Fruit fly (Drosophila melanogaster): Measurements from ENCODE around the gene Jon99Cii.
"Not testable (repeated sequence)": the region's sequence is repeated elsewhere in the genome, so short reads cannot be mapped to it uniquely, and the experiment has no call there.

Gene Jon99Cii

DNA sequence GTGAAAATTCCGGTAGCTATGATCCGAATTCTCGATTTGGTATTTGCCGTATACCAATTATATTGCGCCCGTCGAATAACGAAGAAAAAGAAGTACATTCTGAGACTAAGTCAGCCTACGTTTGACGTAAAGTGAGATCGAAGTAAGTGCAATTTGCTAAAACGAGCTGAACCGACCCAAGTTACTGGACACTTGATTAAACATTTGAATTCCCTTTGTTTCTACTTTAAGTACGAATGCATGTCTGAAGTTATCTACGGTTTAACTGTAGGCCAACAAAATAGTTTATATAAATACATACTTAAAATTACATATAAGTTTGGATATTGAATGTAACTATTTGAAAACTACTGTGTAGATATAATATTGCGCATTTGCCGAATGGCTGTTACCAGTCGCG, 5.9 kb upstream of the Jon99Cii start, which contains the start of gene alpha-Man-Ic:
alpha-Man-Ic (minus strand) TSS at position 101 of the 400 bp plus-strand sequence.
- no peak for TF ChIP-seq jim (GFP tag; optimal IDR thresholded peaks at IDR 0.05)
- TF ChIP-seq Jra (GFP tag; optimal IDR thresholded peaks at IDR 0.05): no peak
- TF ChIP-seq sage (GFP tag; optimal IDR thresholded peaks at IDR 0.05): no peak
- no peak for TF ChIP-seq CrebA (GFP tag; optimal IDR thresholded peaks at IDR 0.05; ENCODE audit: borderline replicate concordance)
- TF ChIP-seq OdsH (GFP tag; optimal IDR thresholded peaks at IDR 0.05): no peak
- TF ChIP-seq lola (GFP tag; optimal IDR thresholded peaks at IDR 0.05): no peak
- TF ChIP-seq Sp1 (GFP tag; optimal IDR thresholded peaks at IDR 0.05): no peak
- no peak for TF ChIP-seq HLH106 (tag; optimal IDR thresholded peaks at IDR 0.05)
- no peak for TF ChIP-seq CG9705 (GFP tag; optimal IDR thresholded peaks at IDR 0.05)
- TF ChIP-seq psq (GFP tag; optimal IDR thresholded peaks at IDR 0.05): no peak
- no peak for TF ChIP-seq N (GFP tag; optimal IDR thresholded peaks at IDR 0.05)
- no peak for TF ChIP-seq tai (GFP tag; optimal IDR thresholded peaks at IDR 0.05)
- TF ChIP-seq dmrt93B (GFP tag; optimal IDR thresholded peaks at IDR 0.05): no peak
- no peak for TF ChIP-seq foxo (GFP tag; optimal IDR thresholded peaks at IDR 0.05)
- no peak for TF ChIP-seq Hr83 (GFP tag; optimal IDR thresholded peaks at IDR 0.05; ENCODE audit: poor library complexity, severe bottlenecking)
- TF ChIP-seq dsf (GFP tag; optimal IDR thresholded peaks at IDR 0.05; ENCODE audit: borderline replicate concordance): no peak

- TF ChIP-seq dmrt93B (GFP tag; optimal IDR thresholded peaks at IDR 0.05) (no peak), Myc (optimal IDR thresholded peaks at IDR 0.05) (no peak), br (GFP tag; optimal IDR thresholded peaks at IDR 0.05) (no peak), Abd-B (GFP tag; optimal IDR thresholded peaks at IDR 0.05) (no peak), psq (GFP tag; optimal IDR thresholded peaks at IDR 0.05) (no peak), foxo (GFP tag; optimal IDR thresholded peaks at IDR 0.05) (no peak), woc (GFP tag; optimal IDR thresholded peaks at IDR 0.05) (no peak), Vsx2 (GFP tag; optimal IDR thresholded peaks at IDR 0.05; ENCODE audit: partially characterized antibody) (no peak), Jra (GFP tag; optimal IDR thresholded peaks at IDR 0.05) (no peak), dl (GFP tag; optimal IDR thresholded peaks at IDR 0.05; ENCODE audit: insufficient read depth in 1 of 2, partially characterized antibody in 2 of 2) (no peak), HLH106 (tag; optimal IDR thresholded peaks at IDR 0.05) (no peak), h (GFP tag; optimal IDR thresholded peaks at IDR 0.05) (no peak), N (GFP tag; optimal IDR thresholded peaks at IDR 0.05) (no peak), CG9705 (GFP tag; optimal IDR thresholded peaks at IDR 0.05) (no peak), GATAd (GFP tag; optimal IDR thresholded peaks at IDR 0.05) (no peak), Sp1 (GFP tag; optimal IDR thresholded peaks at IDR 0.05) (no peak), brk (GFP tag; optimal IDR thresholded peaks at IDR 0.05) (no peak), Rel (GFP tag; optimal IDR thresholded peaks at IDR 0.05) (no peak), Rel (tag; optimal IDR thresholded peaks at IDR 0.05) (no peak), fru (GFP tag; optimal IDR thresholded peaks at IDR 0.05) (no peak), OdsH (GFP tag; optimal IDR thresholded peaks at IDR 0.05) (no peak)
Measured at dm6 chr3R:29926955-29927354, 2.5 kb upstream of the Jon99Cii start, which contains the start of gene CG15522. Gene CG15522, plus strand, starts transcription at chr3R:29927255.

dm6 chr3R:29926089-29926488, 1.7 kb upstream of the Jon99Cii start, which contains the start of gene Jon99Ci:
Gene Jon99Ci, minus strand, starts transcription at chr3R:29926189.
- TF ChIP-seq OdsH (GFP tag; optimal IDR thresholded peaks at IDR 0.05) (no peak), tai (GFP tag; optimal IDR thresholded peaks at IDR 0.05) (no peak), sage (GFP tag; optimal IDR thresholded peaks at IDR 0.05) (no peak), h (GFP tag; optimal IDR thresholded peaks at IDR 0.05) (no peak), psq (GFP tag; optimal IDR thresholded peaks at IDR 0.05) (no peak), dmrt93B (GFP tag; optimal IDR thresholded peaks at IDR 0.05) (no peak), fru (GFP tag; optimal IDR thresholded peaks at IDR 0.05) (no peak), Hnf4 (GFP tag; optimal IDR thresholded peaks at IDR 0.05) (no peak), br (GFP tag; optimal IDR thresholded peaks at IDR 0.05) (no peak), N (GFP tag; optimal IDR thresholded peaks at IDR 0.05) (no peak), Abd-B (GFP tag; optimal IDR thresholded peaks at IDR 0.05) (no peak), CrebA (GFP tag; optimal IDR thresholded peaks at IDR 0.05; ENCODE audit: borderline replicate concordance) (no peak), sv (GFP tag; optimal IDR thresholded peaks at IDR 0.05) (no peak), lola (GFP tag; optimal IDR thresholded peaks at IDR 0.05) (no peak), brk (GFP tag; optimal IDR thresholded peaks at IDR 0.05) (no peak)

- TF ChIP-seq Dif (GFP tag; optimal IDR thresholded peaks at IDR 0.05; ENCODE audit: partially characterized antibody); usp (GFP tag; optimal IDR thresholded peaks at IDR 0.05); jim (GFP tag; optimal IDR thresholded peaks at IDR 0.05): not testable (repeated sequence)
Measured at dm6 chr3R:29921916-29922315, 2.5 kb downstream of the Jon99Cii start, which contains the start of gene Jon99Ciii. Gene Jon99Ciii, plus strand, starts transcription at chr3R:29922216.

All from whole organism, wandering third instar larva.